Fruit fly (Drosophila melanogaster) whole organism: Measurements from ENCODE around the gene CG13930.

ENCODE experiments used
- CG8478 ChIP-seq: fragments of >200 bp; optimal IDR thresholded peaks from 2 replicates; lab custom pipeline; 2018; ENCODE audit warnings: inconsistent platforms
- Dll ChIP-seq: fragments of >200 bp; optimal IDR thresholded peaks from 2 replicates; lab custom pipeline; 2017
- EcR ChIP-seq, 2 experiments: fragments of >200 bp; optimal IDR thresholded peaks; 2 replicates each; lab custom pipeline; 2017; ENCODE audit warnings: missing biosample characterization in 2 of 2, missing genetic modification characterization in 2 of 2, missing genetic modification reagents in 2 of 2
- pan ChIP-seq: fragments of >200 bp; optimal IDR thresholded peaks from 2 replicates; lab custom pipeline; 2017
- psq ChIP-seq: fragments of >200 bp; optimal IDR thresholded peaks from 2 replicates; lab custom pipeline; 2017
- usp ChIP-seq: fragments of >200 bp; optimal IDR thresholded peaks from 2 replicates; lab custom pipeline; 2017; ENCODE audit warnings: missing biosample characterization, missing genetic modification characterization, mixed read lengths

The CG13930 gene

dm6 chr3L:1679394-1679793 lies 6.9 kb upstream of the CG13930 start:
- TF ChIP-seq usp (GFP tag; lab: Kevin White, UChicago) (no peak), Dll (no peak)

- TF ChIP-seq CG8478 (no peak), Dll (no peak), EcR (GFP tag; optimal IDR thresholded peaks at IDR 0.05; lab: Kevin White, UChicago) (no peak), pan (lab: Kevin White, UChicago) (no peak), psq (lab: Kevin White, UChicago) (no peak), usp (GFP tag; lab: Kevin White, UChicago) (no peak)
Observed at dm6 chr3L:1676222-1676621, 3.7 kb upstream of the CG13930 start.

DNA sequence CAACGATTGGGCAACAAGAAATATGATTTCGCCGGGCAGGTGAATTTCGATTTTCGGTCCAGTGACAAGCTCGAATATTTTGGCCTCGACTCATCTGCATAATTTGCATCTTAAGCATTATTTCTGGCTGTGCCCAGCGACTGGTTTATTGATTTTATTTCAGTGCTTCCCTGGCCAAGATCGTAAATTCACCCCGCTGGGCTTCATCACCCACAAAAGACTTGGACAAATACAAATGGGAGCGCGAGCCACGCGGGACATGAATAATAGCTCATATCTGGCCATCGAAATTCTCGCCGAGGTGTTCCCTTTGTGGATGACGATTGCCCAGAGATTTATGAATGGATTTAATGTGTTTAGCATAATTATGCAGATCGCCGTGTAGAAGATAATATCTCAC lies 2.7 kb upstream of the CG13930 start:
- TF ChIP-seq usp (GFP tag; lab: Kevin White, UChicago) = no peak
- TF ChIP-seq Dll = no peak
- no peak for TF ChIP-seq EcR (GFP tag; optimal IDR thresholded peaks at IDR 0.05; lab: Kevin White, UChicago)
- no peak for TF ChIP-seq pan (lab: Kevin White, UChicago)
- no peak for TF ChIP-seq CG8478

DNA sequence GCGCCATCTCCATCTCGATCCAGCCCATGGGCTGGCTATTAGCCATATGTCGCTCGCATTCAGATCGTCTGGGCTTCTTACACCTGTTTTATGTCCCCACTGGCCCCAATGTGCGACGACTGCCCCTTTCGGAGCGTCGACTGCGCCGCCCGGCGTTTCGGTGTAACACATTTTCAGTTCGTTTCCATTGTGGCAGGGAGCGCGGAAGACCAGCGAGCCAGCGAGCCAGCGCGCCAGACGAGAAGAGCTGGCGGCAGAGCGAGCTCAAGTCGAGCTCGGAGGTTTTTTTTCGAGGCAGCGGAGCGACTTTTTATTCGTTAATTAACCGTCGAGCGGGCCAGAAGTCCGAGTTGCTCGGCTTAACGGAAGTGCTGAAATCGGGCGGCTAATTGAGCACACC lies 1.9 kb upstream of the CG13930 start, which contains the start of gene CG7991:
TSS of gene CG7991 (plus strand) at position 329 of the 400 bp plus-strand sequence.
- no peak for TF ChIP-seq Dll
- no peak for TF ChIP-seq usp (GFP tag; lab: Kevin White, UChicago)
- TF ChIP-seq CG8478 = no peak
- TF ChIP-seq psq (lab: Kevin White, UChicago) = no peak
- TF ChIP-seq pan (lab: Kevin White, UChicago) = no peak
- TF ChIP-seq EcR (GFP tag; optimal IDR thresholded peaks at IDR 0.05; lab: Kevin White, UChicago) = no peak

dm6 chr3L:1670008-1670407 lies 2.5 kb downstream of the CG13930 start, which contains the start of gene RabX5:
RabX5 (minus strand) TSS chr3L:1670108.
- no peak for TF ChIP-seq psq (lab: Kevin White, UChicago)

DNA sequence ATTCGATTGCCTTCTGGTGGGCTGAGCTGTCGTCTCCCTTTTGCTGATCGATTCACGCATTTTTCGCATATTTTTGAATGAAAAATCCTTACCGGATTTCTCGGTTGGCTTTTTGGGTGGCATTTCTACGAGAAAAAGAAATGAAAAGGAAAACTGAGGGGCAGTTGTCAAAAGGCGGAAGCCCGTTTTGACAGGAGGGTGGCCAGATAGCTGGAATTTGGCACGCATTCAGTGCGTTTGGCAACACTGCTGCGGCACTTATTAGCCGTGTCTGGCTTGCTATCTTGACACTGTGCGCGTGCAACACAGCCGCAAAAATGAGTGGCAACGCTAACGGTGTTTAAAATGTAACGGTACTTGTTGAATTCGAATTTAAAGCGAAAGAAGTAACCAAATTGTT lies 4.0 kb downstream of the CG13930 start, which contains the start of gene RpL23A:
TSS of gene RpL23A (minus strand) at position 151 of the 400 bp plus-strand sequence.
- TF ChIP-seq usp (GFP tag; lab: Kevin White, UChicago) (no peak), pan (lab: Kevin White, UChicago) (no peak), Dll (no peak), psq (lab: Kevin White, UChicago) (no peak), EcR (GFP tag; optimal IDR thresholded peaks at IDR 0.05; lab: Kevin White, UChicago) (no peak), CG8478 (no peak)

- no peak for TF ChIP-seq psq (lab: Kevin White, UChicago)
- TF ChIP-seq pan (lab: Kevin White, UChicago) = no peak
- TF ChIP-seq EcR (GFP tag; optimal IDR thresholded peaks at IDR 0.05; lab: Kevin White, UChicago) = no peak
- TF ChIP-seq usp (GFP tag; lab: Kevin White, UChicago) = no peak
- no peak for TF ChIP-seq CG8478
- TF ChIP-seq Dll = no peak
Observed at dm6 chr3L:1667423-1667822, 5.1 kb downstream of the CG13930 start.

DNA sequence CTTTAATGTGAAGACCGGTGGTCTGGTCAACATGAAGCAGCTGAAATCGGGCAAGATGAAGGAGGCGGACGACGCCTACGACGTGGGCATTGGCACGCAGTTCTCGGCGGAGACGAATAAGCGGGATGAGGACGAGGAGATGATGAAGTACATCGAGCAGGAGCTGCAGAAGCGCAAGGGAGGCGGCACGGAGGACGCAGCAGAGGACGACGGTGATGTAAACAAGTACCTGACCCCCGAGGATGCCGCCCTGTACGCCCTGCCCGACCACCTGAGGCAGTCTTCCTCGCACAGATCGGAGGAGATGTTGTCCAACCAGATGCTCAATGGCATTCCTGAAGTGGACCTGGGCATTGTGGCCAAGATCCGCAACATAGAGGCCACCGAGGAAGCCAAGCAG lies 7.0 kb downstream of the CG13930 start:
- TF ChIP-seq Dll = no peak
- TF ChIP-seq psq (lab: Kevin White, UChicago) = no peak
- TF ChIP-seq pan (lab: Kevin White, UChicago) = no peak
- no peak for TF ChIP-seq usp (GFP tag; lab: Kevin White, UChicago)
- TF ChIP-seq CG8478 = no peak
- no peak for TF ChIP-seq EcR (GFP tag; optimal IDR thresholded peaks at IDR 0.05; lab: Kevin White, UChicago)

DNA sequence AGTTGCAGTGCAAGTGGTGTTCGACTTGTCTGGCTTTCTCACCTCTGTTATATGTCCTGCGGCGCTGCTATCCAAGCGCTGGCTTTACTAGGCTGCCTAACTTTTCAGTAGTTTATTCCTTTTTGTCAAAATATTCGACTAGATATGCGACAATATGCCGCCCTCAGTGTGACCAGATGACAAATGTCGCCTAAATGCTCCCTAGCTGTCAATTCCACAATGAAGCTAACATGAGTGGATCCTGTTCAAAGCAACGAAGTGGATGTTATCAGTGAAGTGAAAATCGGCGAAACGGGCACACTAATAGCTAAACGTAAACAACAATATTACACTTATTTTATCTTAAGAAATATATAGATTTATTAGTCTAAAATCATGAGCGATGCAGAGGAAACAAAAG lies 7.7 kb downstream of the CG13930 start, which contains the start of the genes Srrm234 and CG7974:
TSS of gene Srrm234 (minus strand) at position 189 of the 400 bp plus-strand sequence.
TSS of gene CG7974 (plus strand) at position 263 of the 400 bp plus-strand sequence.
- TF ChIP-seq psq (lab: Kevin White, UChicago) (no peak), CG8478 (no peak), Dll (no peak), EcR (GFP tag; optimal IDR thresholded peaks at IDR 0.05; lab: Kevin White, UChicago) (no peak), usp (GFP tag; lab: Kevin White, UChicago) (no peak), pan (lab: Kevin White, UChicago) (no peak)

DNA sequence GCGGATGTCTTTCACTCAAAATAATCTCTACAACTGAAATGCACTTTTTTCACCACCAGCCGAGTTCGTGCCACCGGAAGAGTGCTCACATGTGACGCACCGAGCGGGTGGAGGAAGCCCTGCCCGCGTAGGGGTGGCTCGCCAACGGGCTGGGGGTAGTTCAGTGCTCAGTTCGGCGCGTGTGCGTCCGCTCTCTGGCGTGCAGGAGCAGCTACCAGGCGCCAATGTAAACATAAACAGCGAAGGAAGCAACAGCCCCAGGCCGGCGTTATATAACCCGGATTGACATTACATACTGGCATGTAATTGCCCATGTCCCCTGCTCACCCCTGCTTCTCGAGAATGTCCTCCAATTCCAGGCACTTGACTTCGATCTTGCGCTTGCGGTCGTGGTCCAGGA lies 8.3 kb downstream of the CG13930 start:
- TF ChIP-seq psq (lab: Kevin White, UChicago) (no peak), usp (GFP tag; lab: Kevin White, UChicago) (no peak), EcR (GFP tag; optimal IDR thresholded peaks at IDR 0.05; lab: Kevin White, UChicago) (no peak), pan (lab: Kevin White, UChicago) (no peak), CG8478 (no peak), Dll (no peak)

DNA sequence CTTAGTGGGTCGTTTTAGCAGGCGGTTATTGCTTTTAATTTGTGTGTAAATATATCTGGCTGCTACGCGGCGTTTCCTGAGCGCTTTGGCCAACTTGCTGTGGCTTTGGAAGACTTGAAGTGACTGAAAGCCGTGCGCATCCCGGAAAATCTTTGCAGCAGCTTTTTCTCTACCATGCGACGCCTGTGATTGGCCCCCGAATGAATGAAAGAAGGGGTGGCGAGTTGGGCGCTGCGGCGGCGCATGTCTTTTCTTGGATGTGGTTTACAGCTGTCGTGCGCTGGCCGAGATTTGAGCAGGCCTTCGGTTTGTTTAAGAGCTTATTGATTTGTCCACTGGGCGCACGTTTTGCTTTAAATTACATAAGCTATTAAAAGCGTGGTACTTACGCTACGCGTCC lies 9.0 kb downstream of the CG13930 start:
- no peak for TF ChIP-seq Dll
- no peak for TF ChIP-seq pan (lab: Kevin White, UChicago)
- TF ChIP-seq psq (lab: Kevin White, UChicago) = no peak
- no peak for TF ChIP-seq CG8478
- no peak for TF ChIP-seq EcR (GFP tag; optimal IDR thresholded peaks at IDR 0.05; lab: Kevin White, UChicago)
- no peak for TF ChIP-seq usp (GFP tag; lab: Kevin White, UChicago)

DNA sequence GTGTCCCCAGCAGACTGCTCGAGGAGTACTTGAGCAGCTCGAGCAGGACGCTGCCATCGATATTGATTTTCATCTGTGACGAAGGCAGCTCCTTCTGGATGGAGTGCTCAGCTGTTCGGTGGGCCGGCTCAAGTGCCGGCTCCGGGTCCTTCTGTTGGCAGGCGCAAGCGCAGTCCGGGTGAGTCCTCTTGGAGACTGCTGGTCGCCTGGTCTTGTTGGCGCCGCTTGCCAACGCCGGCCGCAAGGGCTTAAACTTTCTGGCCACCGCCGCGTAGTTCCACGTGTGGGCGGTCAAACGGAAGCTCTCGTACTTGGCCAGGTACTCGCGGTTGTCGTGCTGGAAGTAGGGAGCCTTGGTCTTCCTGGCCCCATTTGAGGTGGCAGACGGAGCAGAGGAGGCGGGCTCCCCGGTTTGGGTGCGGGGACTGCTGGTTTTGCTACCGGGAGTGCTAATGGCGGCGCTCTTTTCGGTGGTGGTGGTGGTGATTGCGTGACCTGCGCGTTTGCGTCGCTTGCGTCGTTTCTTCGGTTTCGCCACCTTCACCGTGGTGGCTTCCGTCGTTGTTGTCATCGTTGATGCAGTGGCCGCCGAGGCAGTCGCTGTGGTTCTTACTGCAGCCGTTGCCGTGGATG lies 10.7 kb downstream of the CG13930 start:
- no peak for TF ChIP-seq pan (lab: Kevin White, UChicago)
- TF ChIP-seq psq (lab: Kevin White, UChicago) = no peak
- TF ChIP-seq CG8478 = no peak
- TF ChIP-seq Dll = no peak
- TF ChIP-seq usp (GFP tag; lab: Kevin White, UChicago) = no peak
- TF ChIP-seq EcR (GFP tag; optimal IDR thresholded peaks at IDR 0.05; lab: Kevin White, UChicago) = no peak

- TF ChIP-seq usp (GFP tag; lab: Kevin White, UChicago) (no peak), pan (lab: Kevin White, UChicago) (no peak), psq (lab: Kevin White, UChicago) (no peak), EcR (GFP tag; optimal IDR thresholded peaks at IDR 0.05; lab: Kevin White, UChicago) (no peak), Dll (no peak), CG8478 (no peak)
Observed at dm6 chr3L:1653752-1654151, 18.8 kb downstream of the CG13930 start.
